Worm (Caenorhabditis elegans) whole organism, young adult: ENCODE data around the gene chtb-2.
A peak's percentile ranks its signal among the peaks of the same experiment; 100 is the strongest.

Experiments
- B0019.2 ChIP-seq: fragments of 200-800 bp; sonication (Bioruptor generic); conservative IDR thresholded peaks from 2 replicates; pipeline ENCODE4 v1.3.6; 2022; ENCODE audit warnings: missing genetic modification reagents, missing genetic modification characterization, missing compliant biosample characterization
- B0261.1 ChIP-seq: sonication (generic microtip); optimal IDR thresholded peaks from 2 replicates; lab custom pipeline; 2016; ENCODE audit warnings: mild to moderate bottlenecking, missing genetic modification characterization, moderate library complexity, missing compliant biosample characterization
- B0336.3 ChIP-seq: fragments of 200-800 bp; sonication (Bioruptor generic); IDR thresholded peaks from 2 replicates; pipeline ENCODE4 v1.3.6; 2022; ENCODE audit warnings: missing genetic modification characterization, missing compliant biosample characterization
- C17E4.6 ChIP-seq: fragments of 200-800 bp; sonication (Bioruptor generic); IDR thresholded peaks from 2 replicates; pipeline ENCODE4 v1.3.6; 2022; ENCODE audit warnings: missing genetic modification reagents, missing genetic modification characterization, missing compliant biosample characterization
- F10E7.11 ChIP-seq: sonication (generic microtip); optimal IDR thresholded peaks from 2 replicates; lab custom pipeline; 2017; ENCODE audit warnings: mild to moderate bottlenecking, missing genetic modification characterization, moderate library complexity, missing compliant biosample characterization
- F23B12.7 ChIP-seq: sonication (generic microtip); optimal IDR thresholded peaks from 2 replicates; lab custom pipeline; 2017; ENCODE audit warnings: missing genetic modification characterization, mild to moderate bottlenecking, missing compliant biosample characterization, antibody characterized with exemption, moderate library complexity; ENCODE audit not compliant: insufficient read depth
- F37B4.10 ChIP-seq: fragments of 200-800 bp; sonication (Bioruptor generic); IDR thresholded peaks from 2 replicates; pipeline ENCODE4 v1.3.6; 2022; ENCODE audit warnings: missing genetic modification characterization, missing compliant biosample characterization
- F49E8.2 ChIP-seq: sonication (generic microtip); optimal IDR thresholded peaks from 3 replicates; lab custom pipeline; 2017; ENCODE audit warnings: missing genetic modification characterization, mild to moderate bottlenecking, missing compliant biosample characterization, antibody characterized with exemption, moderate library complexity; ENCODE audit not compliant: insufficient read depth
- K12H6.12 ChIP-seq: fragments of 200-800 bp; sonication (Bioruptor generic); optimal IDR thresholded peaks from 2 replicates; lab custom pipeline; 2018; ENCODE audit warnings: mild to moderate bottlenecking, missing genetic modification characterization, missing compliant biosample characterization
- T07F8.4 ChIP-seq: sonication (generic microtip); optimal IDR thresholded peaks from 2 replicates; lab custom pipeline; 2016; ENCODE audit warnings: mild to moderate bottlenecking, missing genetic modification characterization, moderate library complexity, missing compliant biosample characterization
- Y53G8AR.9 ChIP-seq: fragments of 200-800 bp; sonication (Bioruptor generic); conservative IDR thresholded peaks from 2 replicates; pipeline ENCODE4 v1.3.6; 2022; ENCODE audit warnings: missing genetic modification reagents, missing genetic modification characterization, missing compliant biosample characterization
- Y67H2A.10 ChIP-seq: fragments of 200-800 bp; sonication (Bioruptor generic); conservative IDR thresholded peaks from 2 replicates; pipeline ENCODE4 v1.3.6; 2022; ENCODE audit warnings: missing genetic modification reagents, missing genetic modification characterization, missing compliant biosample characterization
- Y79H2A.3 ChIP-seq: fragments of 200-800 bp; sonication (Bioruptor generic); conservative IDR thresholded peaks from 2 replicates; pipeline ENCODE4 v1.3.6; 2022; ENCODE audit warnings: missing genetic modification reagents, missing genetic modification characterization, missing compliant biosample characterization
- atf-7 ChIP-seq: sonication (generic microtip); optimal IDR thresholded peaks from 2 replicates; lab custom pipeline; 2017; ENCODE audit warnings: mild to moderate bottlenecking, missing genetic modification characterization, missing compliant biosample characterization
- attf-5 ChIP-seq: fragments of 200-800 bp; sonication (Bioruptor generic); optimal IDR thresholded peaks from 2 replicates; lab custom pipeline; 2018; ENCODE audit warnings: mild to moderate bottlenecking, missing genetic modification characterization, missing compliant biosample characterization
- bed-1 ChIP-seq: fragments of 200-800 bp; sonication (Bioruptor generic); IDR thresholded peaks from 2 replicates; pipeline ENCODE4 v1.3.6; 2022; ENCODE audit warnings: missing genetic modification reagents, missing genetic modification characterization, missing compliant biosample characterization
- bed-2 ChIP-seq: fragments of 200-800 bp; sonication (Bioruptor generic); IDR thresholded peaks from 2 replicates; pipeline ENCODE4 v1.3.6; 2022; ENCODE audit warnings: missing genetic modification reagents, missing genetic modification characterization, missing compliant biosample characterization
- ccch-3 ChIP-seq: fragments of 200-800 bp; sonication (Bioruptor generic); optimal IDR thresholded peaks from 2 replicates; lab custom pipeline; 2018; ENCODE audit warnings: mild to moderate bottlenecking, missing genetic modification characterization, missing compliant biosample characterization
- cebp-1 ChIP-seq, 2 experiments: fragments of 200-800 bp in 1 of 2; sonication (Bioruptor generic) in 1 of 2; sonication (generic microtip) in 1 of 2; IDR thresholded peaks in 1 of 2; optimal IDR thresholded peaks in 1 of 2; 2 replicates each; pipeline versions ENCODE4 v1.3.6 to Lab custom; 2017 to 2022; ENCODE audit warnings: missing compliant biosample characterization in 2 of 2, missing genetic modification characterization in 2 of 2, mild to moderate bottlenecking in 1 of 2, missing genetic modification reagents in 1 of 2, moderate library complexity in 1 of 2
- dox-1 ChIP-seq: fragments of 200-800 bp; sonication (Bioruptor generic); IDR thresholded peaks from 2 replicates; pipeline ENCODE4 v1.3.6; 2022; ENCODE audit warnings: missing genetic modification reagents, missing genetic modification characterization, missing compliant biosample characterization
- dpff-1 ChIP-seq: sonication (generic microtip); optimal IDR thresholded peaks from 2 replicates; lab custom pipeline; 2017; ENCODE audit warnings: mild to moderate bottlenecking, missing genetic modification characterization, missing compliant biosample characterization
- dpl-1 ChIP-seq: fragments of 150-350 bp; optimal IDR thresholded peaks from 2 replicates; lab custom pipeline; 2014; ENCODE audit warnings: missing biosample characterization, missing genetic modification reagents, missing genetic modification characterization
- efl-1 ChIP-seq: fragments of 150-350 bp; optimal IDR thresholded peaks from 2 replicates; lab custom pipeline; 2014; ENCODE audit warnings: missing biosample characterization, missing genetic modification reagents, missing genetic modification characterization
- him-1 ChIP-seq: sonication (generic microtip); optimal IDR thresholded peaks from 2 replicates; lab custom pipeline; 2016; ENCODE audit warnings: missing genotype, missing genetic modification reagents, missing genetic modification characterization, missing compliant biosample characterization
- hlh-12 ChIP-seq: sonication (generic microtip); optimal IDR thresholded peaks from 2 replicates; lab custom pipeline; 2016; ENCODE audit warnings: missing genetic modification characterization, missing compliant biosample characterization
- hmg-1.2 ChIP-seq: fragments of 200-800 bp; sonication (Bioruptor generic); IDR thresholded peaks from 2 replicates; pipeline ENCODE4 v1.3.6; 2022; ENCODE audit warnings: missing genetic modification reagents, missing genetic modification characterization, missing compliant biosample characterization
- hrde-1 ChIP-seq: sonication (generic microtip); optimal IDR thresholded peaks from 2 replicates; lab custom pipeline; 2016; ENCODE audit warnings: missing genetic modification characterization, mild to moderate bottlenecking, missing compliant biosample characterization, moderate library complexity, missing genotype, missing genetic modification reagents, borderline replicate concordance
- lin-26 ChIP-seq: fragments of 200-800 bp; sonication (Bioruptor generic); IDR thresholded peaks from 2 replicates; pipeline ENCODE4 v1.3.6; 2022; ENCODE audit warnings: missing genetic modification reagents, missing genetic modification characterization, missing compliant biosample characterization
- lin-40 ChIP-seq: sonication (generic microtip); optimal IDR thresholded peaks from 2 replicates; lab custom pipeline; 2016; ENCODE audit warnings: missing genetic modification characterization, mild to moderate bottlenecking, missing compliant biosample characterization, missing genotype, missing genetic modification reagents
- lir-1 ChIP-seq: fragments of 200-800 bp; sonication (Bioruptor generic); conservative IDR thresholded peaks from 2 replicates; pipeline ENCODE4 v1.3.6; 2022; ENCODE audit warnings: missing genetic modification reagents, missing genetic modification characterization, missing compliant biosample characterization
- lsl-1 ChIP-seq: fragments of 200-800 bp; sonication (Bioruptor generic); optimal IDR thresholded peaks from 2 replicates; lab custom pipeline; 2018; ENCODE audit warnings: mild to moderate bottlenecking, missing genetic modification characterization, moderate library complexity, missing compliant biosample characterization
- madf-6 ChIP-seq: fragments of 200-800 bp; sonication (Bioruptor generic); IDR thresholded peaks from 2 replicates; pipeline ENCODE4 v1.3.6; 2022; ENCODE audit warnings: missing genetic modification reagents, missing genetic modification characterization, missing compliant biosample characterization
- madf-8 ChIP-seq: fragments of 200-800 bp; sonication (Bioruptor generic); conservative IDR thresholded peaks from 2 replicates; pipeline ENCODE4 v1.3.6; 2022; ENCODE audit warnings: missing genetic modification reagents, missing genetic modification characterization, missing compliant biosample characterization
- mxl-1 ChIP-seq: sonication (generic microtip); optimal IDR thresholded peaks from 2 replicates; lab custom pipeline; 2016; ENCODE audit warnings: missing genetic modification characterization, missing compliant biosample characterization
- nhr-120 ChIP-seq: fragments of 200-800 bp; sonication (Bioruptor generic); IDR thresholded peaks from 2 replicates; pipeline ENCODE4 v1.3.6; 2022; ENCODE audit warnings: missing genetic modification characterization, missing compliant biosample characterization
- repo-1 ChIP-seq: sonication (generic microtip); optimal IDR thresholded peaks from 2 replicates; lab custom pipeline; 2017; ENCODE audit warnings: mild to moderate bottlenecking, missing genetic modification characterization, missing compliant biosample characterization
- snpc-1.1 ChIP-seq: sonication (generic microtip); optimal IDR thresholded peaks from 2 replicates; lab custom pipeline; 2017; ENCODE audit warnings: missing genetic modification characterization, mild to moderate bottlenecking, missing compliant biosample characterization, antibody characterized with exemption, moderate library complexity, missing genotype, missing genetic modification reagents; ENCODE audit not compliant: insufficient read depth
- snpc-1.3 ChIP-seq: sonication (generic microtip); optimal IDR thresholded peaks from 2 replicates; lab custom pipeline; 2017; ENCODE audit warnings: missing genetic modification characterization, mild to moderate bottlenecking, missing compliant biosample characterization, antibody characterized with exemption, moderate library complexity, missing genotype, missing genetic modification reagents; ENCODE audit not compliant: insufficient read depth
- somi-1 ChIP-seq: fragments of 200-800 bp; sonication (Bioruptor generic); optimal IDR thresholded peaks from 2 replicates; lab custom pipeline; 2018; ENCODE audit warnings: mild to moderate bottlenecking, missing genetic modification characterization, missing compliant biosample characterization
- xnd-1 ChIP-seq: sonication (generic microtip); optimal IDR thresholded peaks from 2 replicates; lab custom pipeline; 2016; ENCODE audit warnings: missing genotype, missing genetic modification reagents, missing genetic modification characterization, missing compliant biosample characterization
- ztf-18 ChIP-seq: sonication (generic microtip); optimal IDR thresholded peaks from 2 replicates; lab custom pipeline; 2016; ENCODE audit warnings: missing genotype, mild to moderate bottlenecking, missing genetic modification characterization, missing compliant biosample characterization
- ztf-26 ChIP-seq: sonication (generic microtip); optimal IDR thresholded peaks from 2 replicates; lab custom pipeline; 2017; ENCODE audit warnings: missing genetic modification characterization, missing compliant biosample characterization
- ztf-6 ChIP-seq: fragments of 200-800 bp; sonication (Bioruptor generic); IDR thresholded peaks from 2 replicates; pipeline ENCODE4 v1.3.6; 2022; ENCODE audit warnings: missing genetic modification reagents, missing genetic modification characterization, missing compliant biosample characterization

The chtb-2 gene

ce11 chrIII:6444335-6444734 is 38.7 kb upstream of the chtb-2 start, which contains the start of gene C05D11.13 (continued):
- TF ChIP-seq dpff-1 (tag; lab: Kevin White, UChicago) = no peak
- TF ChIP-seq snpc-1.1 (tag; lab: Kevin White, UChicago) = no peak
- no peak for TF ChIP-seq repo-1
- no peak for TF ChIP-seq bed-1
- no peak for TF ChIP-seq B0019.2 (GFP tag; lab: Robert Waterston, UW)
- 0 out of 2 replicates have a peak, but pooled peaks have one; percentile 32 for TF ChIP-seq dox-1 (GFP tag; lab: Robert Waterston, UW)
- TF ChIP-seq lir-1 = no peak
- TF ChIP-seq B0261.1 = no peak
- TF ChIP-seq K12H6.12 = peak; percentile 17
- no peak for TF ChIP-seq efl-1
- TF ChIP-seq ztf-26 = peak; percentile 37
- TF ChIP-seq lin-40 (tag; lab: Kevin White, UChicago) = peak; percentile 41
- TF ChIP-seq snpc-1.3 (tag; lab: Kevin White, UChicago) = no peak
- TF ChIP-seq lin-26 (GFP tag; lab: Robert Waterston, UW) = 0 out of 2 replicates have a peak, but pooled peaks have one; percentile 31
- no peak for TF ChIP-seq madf-8 (GFP tag; lab: Robert Waterston, UW)
- TF ChIP-seq B0336.3 (GFP tag; lab: Robert Waterston, UW) = peak; percentile 24; the same call in 1 of the 2 replicates
- peak; percentile 63; the same call in 1 of the 2 replicates for TF ChIP-seq hmg-1.2 (GFP tag; lab: Robert Waterston, UW)
- TF ChIP-seq T07F8.4 (tag; lab: Kevin White, UChicago) = no peak
- peak; percentile 30; the same call in 1 of the 2 replicates for TF ChIP-seq madf-6 (GFP tag; lab: Robert Waterston, UW)
- TF ChIP-seq, all 124 proteins: peak for 16

- no peak for TF ChIP-seq atf-7 (tag; lab: Kevin White, UChicago)
- TF ChIP-seq, all 124 proteins: peak for 0
Observed at ce11 chrIII:6446807-6447206, 36.2 kb upstream of the chtb-2 start, which contains the start of gene let-721. Gene let-721, minus strand, starts transcription at chrIII:6446907.

ce11 chrIII:6447521-6447920 is 35.5 kb upstream of the chtb-2 start:
- TF ChIP-seq lin-26 (GFP tag; lab: Robert Waterston, UW) (no peak), ccch-3 (GFP tag; lab: Kevin White, UChicago) (no peak), ztf-6 (GFP tag; lab: Robert Waterston, UW) (no peak), hlh-12 (no peak), xnd-1 (no peak), bed-2 (GFP tag; lab: Robert Waterston, UW) (no peak), dpl-1 (GFP tag; lab: Kevin White, UChicago) (no peak), lsl-1 (GFP tag; lab: Kevin White, UChicago) (no peak), F37B4.10 (GFP tag; lab: Robert Waterston, UW) (no peak), hrde-1 (tag; lab: Kevin White, UChicago) (no peak), F49E8.2 (tag; lab: Kevin White, UChicago) (no peak), dox-1 (GFP tag; lab: Robert Waterston, UW) (0 out of 2 replicates have a peak, but pooled peaks have one; percentile 44), bed-1 (no peak), nhr-120 (no peak), lin-40 (tag; lab: Kevin White, UChicago) (peak; percentile 36), F10E7.11 (tag; lab: Kevin White, UChicago) (no peak), Y53G8AR.9 (GFP tag; lab: Robert Waterston, UW) (0 out of 2 replicates have a peak, but pooled peaks have one; percentile 35), ztf-18 (tag; lab: Kevin White, UChicago) (no peak), C17E4.6 (no peak), Y67H2A.10 (GFP tag; lab: Robert Waterston, UW) (no peak), cebp-1 (GFP tag; IDR thresholded peaks at IDR 0.05; lab: Robert Waterston, UW) (no peak), cebp-1 (tag; optimal IDR thresholded peaks at IDR 0.05; lab: Kevin White, UChicago) (peak; percentile 58), Y79H2A.3 (GFP tag; lab: Robert Waterston, UW) (peak; percentile 9; the same call in 1 of the 2 replicates), attf-5 (GFP tag; lab: Kevin White, UChicago) (no peak), dpff-1 (tag; lab: Kevin White, UChicago) (no peak), him-1 (no peak), B0336.3 (GFP tag; lab: Robert Waterston, UW) (peak; percentile 47; the same call in 1 of the 2 replicates), repo-1 (no peak), K12H6.12 (peak; percentile 7), F23B12.7 (tag; lab: Kevin White, UChicago) (no peak), somi-1 (GFP tag; lab: Kevin White, UChicago) (peak; percentile 7), mxl-1 (tag; lab: Kevin White, UChicago) (peak; percentile 7)
